Fruit fly (Drosophila melanogaster) whole organism, embryonic: Measurements from ENCODE around the gene CG10959.
A peak's percentile ranks its signal among the peaks of the same experiment; 100 is the strongest.

ENCODE experiments used
- CG32772 ChIP-seq: fragments of 200-800 bp; sonication (Bioruptor generic); IDR thresholded peaks from 2 replicates; pipeline ENCODE4 v1.3.6; 2022; ENCODE audit warnings: missing biosample characterization, missing genetic modification characterization
- CG8089 ChIP-seq: fragments of 200-800 bp; sonication (Bioruptor generic); optimal IDR thresholded peaks from 3 replicates; lab custom pipeline; 2016; ENCODE audit warnings: missing biosample characterization, missing genetic modification characterization
- CG9437 ChIP-seq: fragments of 200-800 bp; sonication (Bioruptor generic); optimal IDR thresholded peaks from 2 replicates; lab custom pipeline; 2018; ENCODE audit warnings: missing biosample characterization, mild to moderate bottlenecking, missing genetic modification characterization
- H2.0 ChIP-seq: fragments of 200-800 bp; sonication (Bioruptor generic); IDR thresholded peaks from 2 replicates; pipeline ENCODE4 v1.3.6; 2022; ENCODE audit warnings: missing biosample characterization, missing genetic modification characterization
- Vsx1 ChIP-seq: fragments of 200-800 bp; sonication (Bioruptor generic); optimal IDR thresholded peaks from 2 replicates; lab custom pipeline; 2017; ENCODE audit warnings: missing biosample characterization, mild to moderate bottlenecking, missing genetic modification characterization, missing genetic modification reagents
- hkb ChIP-seq, 2 experiments: fragments of 200-800 bp in 1 of 2; fragments of >200 bp in 1 of 2; sonication (Bioruptor generic) in 1 of 2; IDR thresholded peaks in 1 of 2; optimal IDR thresholded peaks in 1 of 2; 2 replicates each; pipeline versions ENCODE4 v1.3.6 to Lab custom; 2017 to 2022; ENCODE audit warnings: missing biosample characterization in 1 of 2, missing genetic modification characterization in 1 of 2

- TF ChIP-seq hkb (optimal IDR thresholded peaks at IDR 0.05; lab: Kevin White, UChicago) (no peak), hkb (GFP tag; IDR thresholded peaks at IDR 0.05; lab: Robert Waterston, UW) (no peak), CG9437 (GFP tag; lab: Kevin White, UChicago) (no peak), Vsx1 (GFP tag; lab: Kevin White, UChicago) (no peak), CG32772 (GFP tag; lab: Robert Waterston, UW) (no peak), H2.0 (no peak), CG8089 (GFP tag; lab: Kevin White, UChicago) (peak; percentile 25)
These were observed 7.1 kb upstream of the CG10959 start for dm6 chrX:8141353-8142066.
